Worm (Caenorhabditis elegans): ENCODE results near the gene M110.9.

- no peak for TF ChIP-seq zag-1 (tag; optimal IDR thresholded peaks at IDR 0.05)
- TF ChIP-seq ztf-11 (tag; optimal IDR thresholded peaks at IDR 0.05), result no peak
- TF ChIP-seq nhr-237 (tag; optimal IDR thresholded peaks at IDR 0.05), result no peak
- TF ChIP-seq ceh-82 (tag; optimal IDR thresholded peaks at IDR 0.05), result no peak
- TF ChIP-seq snpc-4 (tag; optimal IDR thresholded peaks at IDR 0.05), result no peak
- TF ChIP-seq tbx-2 (tag; optimal IDR thresholded peaks at IDR 0.05), result no peak
- peak; percentile 82 for TF ChIP-seq elt-2 (tag; optimal IDR thresholded peaks at IDR 0.05)
- no peak for TF ChIP-seq egl-27 (tag; optimal IDR thresholded peaks at IDR 0.05)
Measured at ce11 chrII:8266559-8266958, 35.5 kb downstream of the M110.9 start.

Data from whole organism, L3 larva.